Fruit fly (Drosophila melanogaster) whole organism, wandering third instar larva: Measurements from ENCODE around the gene NijC.

ENCODE experiments used
- CG9705 ChIP-seq: fragments of 200-800 bp; sonication (Bioruptor generic); optimal IDR thresholded peaks from 2 replicates; lab custom pipeline; 2018; ENCODE audit warnings: missing biosample characterization, mild to moderate bottlenecking, missing genetic modification characterization
- CrebA ChIP-seq: fragments of 200-800 bp; sonication (Bioruptor generic); optimal IDR thresholded peaks from 2 replicates; lab custom pipeline; 2016; ENCODE audit warnings: missing biosample characterization, mild to moderate bottlenecking, missing genetic modification characterization, borderline replicate concordance
- Jra ChIP-seq: sonication (Bioruptor generic); optimal IDR thresholded peaks from 2 replicates; lab custom pipeline; 2016; ENCODE audit warnings: missing biosample characterization, missing genetic modification characterization
- lola ChIP-seq: fragments of >200 bp; optimal IDR thresholded peaks from 2 replicates; lab custom pipeline; 2017; ENCODE audit warnings: missing biosample characterization, missing genetic modification characterization
- tai ChIP-seq: sonication (Bioruptor generic); optimal IDR thresholded peaks from 2 replicates; lab custom pipeline; 2016; ENCODE audit warnings: missing biosample characterization, missing genetic modification characterization
- usp ChIP-seq: fragments of >200 bp; optimal IDR thresholded peaks from 2 replicates; lab custom pipeline; 2017; ENCODE audit warnings: missing biosample characterization, missing genetic modification characterization

DNA sequence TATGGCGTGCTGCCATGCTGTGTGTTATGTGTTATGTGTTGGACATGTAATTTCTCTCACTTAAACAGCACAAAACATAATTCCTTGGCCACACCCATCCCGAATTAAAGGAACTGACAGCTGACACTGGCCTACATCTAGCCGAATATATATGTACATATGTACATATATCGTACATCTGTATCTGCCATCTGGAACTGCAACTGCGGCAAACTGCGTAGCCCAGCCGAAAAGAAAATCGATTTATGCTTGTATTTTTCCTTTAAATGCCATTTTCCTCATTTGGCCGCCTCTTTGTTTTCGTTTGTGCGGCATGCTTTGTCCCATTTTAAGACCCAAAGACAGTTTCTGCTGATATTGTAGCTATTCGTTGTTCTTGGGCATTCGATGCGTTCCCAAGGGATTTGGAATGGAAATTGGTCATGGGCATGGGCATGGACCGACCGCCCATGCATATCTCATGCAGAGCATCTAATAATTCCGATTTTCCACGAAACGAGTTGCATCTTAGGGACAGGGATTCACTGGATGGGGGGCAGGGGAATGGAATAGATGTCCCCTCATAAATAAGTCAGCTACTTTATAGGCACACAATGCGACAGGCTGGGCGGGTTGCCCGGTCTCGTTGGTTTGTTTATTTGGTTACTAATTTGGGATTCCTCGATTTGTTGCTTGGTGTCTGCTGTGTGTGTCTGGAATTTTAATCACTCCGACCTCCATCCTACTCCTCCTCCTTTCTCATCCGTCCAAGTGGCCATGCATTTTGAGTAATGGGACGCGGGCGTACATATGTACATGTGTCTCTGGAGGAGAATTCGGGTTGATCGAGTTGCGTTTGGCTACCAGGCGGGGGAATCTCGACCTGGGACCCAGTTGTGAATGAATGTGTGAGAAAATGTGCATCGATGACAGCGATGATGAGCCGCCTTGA lies 45.6 kb upstream of the NijC start:
- no peak for TF ChIP-seq lola (GFP tag; lab: Kevin White, UChicago)
- TF ChIP-seq Jra (GFP tag; lab: Kevin White, UChicago) = no peak
- TF ChIP-seq usp (GFP tag; lab: Kevin White, UChicago) = no peak
- TF ChIP-seq CrebA (GFP tag; lab: Kevin White, UChicago) = no peak
- no peak for TF ChIP-seq tai (GFP tag; lab: Kevin White, UChicago)
- TF ChIP-seq CG9705 (GFP tag; lab: Kevin White, UChicago) = no peak
